Worm (Caenorhabditis elegans) whole organism, L4 larva: ENCODE measurements around the gene fbxb-96.

Experiments
- R02D3.7 ChIP-seq: fragments of 150-350 bp; sonication (generic microtip); optimal IDR thresholded peaks from 3 replicates; lab custom pipeline; 2014; ENCODE audit warnings: missing biosample characterization, missing genetic modification characterization
- ama-1 ChIP-seq: fragments of 150-350 bp; optimal IDR thresholded peaks from 2 replicates; lab custom pipeline; 2014; ENCODE audit warnings: inconsistent platforms, mixed read lengths
- ctbp-1 ChIP-seq: fragments of 200-800 bp; sonication (Bioruptor generic); IDR thresholded peaks from 2 replicates; pipeline ENCODE4 v1.3.6; 2022; ENCODE audit warnings: missing genetic modification reagents, missing genetic modification characterization, missing compliant biosample characterization
- dpl-1 ChIP-seq: fragments of 150-350 bp; optimal IDR thresholded peaks from 2 replicates; lab custom pipeline; 2014; ENCODE audit warnings: missing biosample characterization, missing genetic modification reagents, missing genetic modification characterization
- egl-27 ChIP-seq: sonication (generic microtip); optimal IDR thresholded peaks from 3 replicates; lab custom pipeline; 2017; ENCODE audit warnings: missing biosample characterization, missing genetic modification reagents, missing genetic modification characterization
- hlh-11 ChIP-seq: fragments of 200-800 bp; sonication (Bioruptor generic); optimal IDR thresholded peaks from 2 replicates; lab custom pipeline; 2018; ENCODE audit warnings: mild to moderate bottlenecking, missing genetic modification characterization, missing compliant biosample characterization
- nhr-10 ChIP-seq: fragments of 150-350 bp; optimal IDR thresholded peaks from 2 replicates; lab custom pipeline; 2014; ENCODE audit warnings: missing biosample characterization, missing genetic modification characterization
- nhr-25 ChIP-seq: sonication (generic microtip); optimal IDR thresholded peaks from 2 replicates; lab custom pipeline; 2017; ENCODE audit warnings: missing genetic modification characterization, mild to moderate bottlenecking, missing compliant biosample characterization, antibody characterized with exemption, moderate library complexity, borderline replicate concordance; ENCODE audit not compliant: insufficient read depth
- pha-4 ChIP-seq, 2 experiments: fragments of 150-350 bp in 1 of 2; fragments of 200-800 bp in 1 of 2; sonication (Bioruptor generic) in 1 of 2; IDR thresholded peaks in 1 of 2; optimal IDR thresholded peaks in 1 of 2; 2 replicates each; pipeline versions ENCODE4 v1.3.6 to Lab custom; 2014 to 2022; ENCODE audit warnings: missing genetic modification characterization in 2 of 2, missing genetic modification reagents in 2 of 2, missing biosample characterization in 1 of 2, missing compliant biosample characterization in 1 of 2
- skn-1 ChIP-seq: fragments of 150-350 bp; optimal IDR thresholded peaks from 2 replicates; lab custom pipeline; 2014; ENCODE audit warnings: missing biosample characterization, missing genetic modification characterization
- spr-1 ChIP-seq: sonication (generic microtip); optimal IDR thresholded peaks from 2 replicates; lab custom pipeline; 2016; ENCODE audit warnings: mild to moderate bottlenecking, missing genetic modification characterization, missing compliant biosample characterization
- zag-1 ChIP-seq: fragments of 150-350 bp; optimal IDR thresholded peaks from 2 replicates; lab custom pipeline; 2014; ENCODE audit warnings: missing biosample characterization, missing genetic modification characterization
- ztf-11 ChIP-seq: fragments of 150-350 bp; optimal IDR thresholded peaks from 2 replicates; lab custom pipeline; 2014; ENCODE audit warnings: missing biosample characterization, missing genetic modification characterization

DNA sequence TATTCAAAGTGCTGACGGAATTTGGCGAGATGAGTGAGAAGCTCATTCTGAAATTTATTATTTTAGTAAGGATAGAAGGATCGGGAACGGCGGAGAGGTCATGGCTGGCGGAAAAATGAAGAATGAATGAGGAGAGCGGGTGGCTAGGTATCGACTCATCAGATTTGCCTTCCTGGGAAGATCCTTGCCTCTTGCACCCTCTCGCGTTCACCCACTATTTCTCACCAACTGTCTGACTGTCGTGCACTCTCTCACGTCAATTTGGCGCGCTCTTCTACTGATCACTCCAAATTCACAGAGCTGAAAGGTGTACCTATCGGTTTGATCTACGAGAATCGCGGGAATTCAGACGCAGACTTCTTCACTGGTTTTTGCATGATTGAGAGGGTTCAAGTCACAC lies 2.1 kb downstream of the fbxb-96 start, which contains the start of gene fbxb-97:
- TF ChIP-seq R02D3.7 (no peak), dpl-1 (GFP tag; lab: Kevin White, UChicago) (no peak), nhr-25 (tag; lab: Kevin White, UChicago) (no peak), zag-1 (tag; lab: Kevin White, UChicago) (no peak), egl-27 (tag; lab: Kevin White, UChicago) (no peak), skn-1 (tag; lab: Kevin White, UChicago) (no peak), ztf-11 (tag; lab: Kevin White, UChicago) (no peak), hlh-11 (tag; lab: Kevin White, UChicago) (no peak), ama-1 (no peak), nhr-10 (tag; lab: Kevin White, UChicago) (no peak), pha-4 (GFP tag; IDR thresholded peaks at IDR 0.05; lab: Robert Waterston, UW) (no peak), pha-4 (tag; optimal IDR thresholded peaks at IDR 0.05; lab: Kevin White, UChicago) (no peak), spr-1 (no peak), ctbp-1 (GFP tag; lab: Robert Waterston, UW) (no peak)
